Fruit fly (Drosophila melanogaster) whole organism, adult: ENCODE results near the gene CG45099.
A peak's percentile ranks its signal among the peaks of the same experiment; 100 is the strongest.

Experiments
- CG11617 ChIP-seq: fragments of 200-800 bp; sonication (Bioruptor generic); optimal IDR thresholded peaks from 2 replicates; lab custom pipeline; 2017; ENCODE audit warnings: mild to moderate bottlenecking, missing biosample characterization, missing genetic modification reagents, missing genetic modification characterization
- CG12768 ChIP-seq: fragments of 200-800 bp; sonication (Bioruptor generic); optimal IDR thresholded peaks from 2 replicates; lab custom pipeline; 2017; ENCODE audit warnings: missing biosample characterization, missing genetic modification characterization, mild to moderate bottlenecking, moderate library complexity, missing genetic modification reagents
- CG14711 ChIP-seq: fragments of 200-800 bp; sonication (Bioruptor generic); optimal IDR thresholded peaks from 2 replicates; lab custom pipeline; 2018; ENCODE audit warnings: missing biosample characterization, mild to moderate bottlenecking, missing genetic modification characterization, moderate library complexity
- CG1620 ChIP-seq: fragments of 200-800 bp; sonication (Bioruptor generic); optimal IDR thresholded peaks from 2 replicates; lab custom pipeline; 2016; ENCODE audit warnings: missing biosample characterization, missing genetic modification characterization
- CG33017 ChIP-seq: fragments of 200-800 bp; sonication (Bioruptor generic); optimal IDR thresholded peaks from 2 replicates; lab custom pipeline; 2018; ENCODE audit warnings: missing biosample characterization, mild to moderate bottlenecking, missing genetic modification characterization, moderate library complexity
- CG5204 ChIP-seq: fragments of 200-800 bp; sonication (Bioruptor generic); optimal IDR thresholded peaks from 2 replicates; lab custom pipeline; 2016; ENCODE audit warnings: missing biosample characterization, missing genetic modification characterization
- CG7045 ChIP-seq: fragments of 200-800 bp; sonication (Bioruptor generic); optimal IDR thresholded peaks from 2 replicates; lab custom pipeline; 2017; ENCODE audit warnings: missing biosample characterization, mild to moderate bottlenecking, missing genetic modification characterization
- CG7101 ChIP-seq: fragments of 200-800 bp; sonication (Bioruptor generic); optimal IDR thresholded peaks from 2 replicates; lab custom pipeline; 2018; ENCODE audit warnings: missing biosample characterization, mild to moderate bottlenecking, missing genetic modification characterization, moderate library complexity
- Clk ChIP-seq: fragments of 200-800 bp; sonication (Bioruptor generic); optimal IDR thresholded peaks from 2 replicates; lab custom pipeline; 2017; ENCODE audit warnings: missing biosample characterization, missing genetic modification characterization
- Crg-1 ChIP-seq: fragments of 200-800 bp; sonication (Bioruptor generic); optimal IDR thresholded peaks from 2 replicates; lab custom pipeline; 2016; ENCODE audit warnings: missing biosample characterization, missing genetic modification characterization
- Hr96 ChIP-seq: fragments of 200-800 bp; sonication (Bioruptor generic); optimal IDR thresholded peaks from 2 replicates; lab custom pipeline; 2016; ENCODE audit warnings: missing biosample characterization, missing genetic modification characterization
- Mnt ChIP-seq: fragments of 200-800 bp; sonication (Bioruptor generic); optimal IDR thresholded peaks from 2 replicates; lab custom pipeline; 2016; ENCODE audit warnings: missing biosample characterization, mild to moderate bottlenecking, missing genetic modification characterization
- bab1 ChIP-seq: fragments of 200-800 bp; sonication (Bioruptor generic); optimal IDR thresholded peaks from 3 replicates; lab custom pipeline; 2019; ENCODE audit warnings: missing biosample characterization, mild to moderate bottlenecking, missing genetic modification characterization, moderate library complexity
- cic ChIP-seq: fragments of 200-800 bp; sonication (Bioruptor generic); optimal IDR thresholded peaks from 2 replicates; lab custom pipeline; 2017; ENCODE audit warnings: missing biosample characterization, mild to moderate bottlenecking, missing genetic modification characterization, moderate library complexity
- cnc ChIP-seq, 2 experiments: fragments of >200 bp; optimal IDR thresholded peaks; 2 replicates each; lab custom pipeline; 2017
- kay ChIP-seq: fragments of 200-800 bp; sonication (Bioruptor generic); peaks from one replicate; lab custom pipeline; 2016; ENCODE audit warnings: missing biosample characterization, missing genetic modification characterization, borderline replicate concordance
- ovo ChIP-seq: fragments of 200-800 bp; sonication (Bioruptor generic); optimal IDR thresholded peaks from 2 replicates; lab custom pipeline; 2016; ENCODE audit warnings: missing biosample characterization, missing genetic modification characterization
- pad ChIP-seq: fragments of 200-800 bp; sonication (Bioruptor generic); optimal IDR thresholded peaks from 3 replicates; lab custom pipeline; 2017; ENCODE audit warnings: missing biosample characterization, missing genetic modification characterization, mild to moderate bottlenecking, moderate library complexity, missing genetic modification reagents
- tj ChIP-seq: fragments of 200-800 bp; sonication (Bioruptor generic); optimal IDR thresholded peaks from 3 replicates; lab custom pipeline; 2017; ENCODE audit warnings: missing biosample characterization, mild to moderate bottlenecking, missing genetic modification characterization, moderate library complexity
- toe ChIP-seq: fragments of 200-800 bp; sonication (Bioruptor generic); optimal IDR thresholded peaks from 2 replicates; lab custom pipeline; 2016; ENCODE audit warnings: missing biosample characterization, missing genetic modification characterization

CG45099 gene

dm6 chr3R:22034160-22034742 lies at the start of gene CG45099, which contains the start of the genes CG6015, pit and Fadd:
Gene CG45099, minus strand, starts transcription at chr3R:22034286.
Gene CG6015, minus strand, starts transcription at chr3R:22034286.
Gene pit, plus strand, starts transcription at chr3R:22034298.
Gene Fadd, plus strand, starts transcription at chr3R:22034455.
- TF ChIP-seq CG7101 (peak; percentile 17), cic (GFP tag; lab: Kevin White, UChicago) (peak; percentile 1), Hr96 (no peak), CG12768 (GFP tag; lab: Kevin White, UChicago) (no peak), Mnt (GFP tag; lab: Kevin White, UChicago) (peak; percentile 52), kay (GFP tag; lab: Kevin White, UChicago) (no peak), CG7045 (GFP tag; lab: Kevin White, UChicago) (no peak), bab1 (GFP tag; lab: Kevin White, UChicago) (peak; percentile 72), CG11617 (GFP tag; lab: Kevin White, UChicago) (peak; percentile 50), cnc (optimal IDR thresholded peaks at IDR 0.05; lab: Kevin White, UChicago) (no peak), CG1620 (GFP tag; lab: Kevin White, UChicago) (no peak)

- TF ChIP-seq CG5204 (GFP tag; lab: Kevin White, UChicago) (no peak), CG11617 (GFP tag; lab: Kevin White, UChicago) (no peak), ovo (GFP tag; lab: Kevin White, UChicago) (no peak), toe (GFP tag; lab: Kevin White, UChicago) (no peak), CG7101 (no peak), CG1620 (GFP tag; lab: Kevin White, UChicago) (no peak), CG12768 (GFP tag; lab: Kevin White, UChicago) (no peak), tj (GFP tag; lab: Kevin White, UChicago) (no peak), cic (GFP tag; lab: Kevin White, UChicago) (no peak), kay (GFP tag; lab: Kevin White, UChicago) (no peak), CG33017 (tag; lab: Kevin White, UChicago) (no peak), Crg-1 (GFP tag; lab: Kevin White, UChicago) (no peak)
These were observed 46.1 kb upstream of the CG45099 start, which contains the start of gene CG13408 for dm6 chr3R:22080161-22080560. Gene CG13408, plus strand, starts transcription at chr3R:22080382.

- TF ChIP-seq kay (GFP tag; lab: Kevin White, UChicago) (peak; percentile 72), CG1620 (GFP tag; lab: Kevin White, UChicago) (no peak)
These were observed 38.5 kb upstream of the CG45099 start for dm6 chr3R:22072553-22072952.

dm6 chr3R:22071628-22072027 lies 37.5 kb upstream of the CG45099 start:
- no peak for TF ChIP-seq Clk
- no peak for TF ChIP-seq CG1620 (GFP tag; lab: Kevin White, UChicago)
- no peak for TF ChIP-seq kay (GFP tag; lab: Kevin White, UChicago)
- no peak for TF ChIP-seq tj (GFP tag; lab: Kevin White, UChicago)
- no peak for TF ChIP-seq CG11617 (GFP tag; lab: Kevin White, UChicago)
- no peak for TF ChIP-seq CG12768 (GFP tag; lab: Kevin White, UChicago)
- TF ChIP-seq bab1 (GFP tag; lab: Kevin White, UChicago): no peak
- no peak for TF ChIP-seq CG14711
- TF ChIP-seq cic (GFP tag; lab: Kevin White, UChicago): no peak
- no peak for TF ChIP-seq toe (GFP tag; lab: Kevin White, UChicago)
- TF ChIP-seq Hr96: no peak
- no peak for TF ChIP-seq cnc (optimal IDR thresholded peaks at IDR 0.05; lab: Kevin White, UChicago)
- TF ChIP-seq Mnt (GFP tag; lab: Kevin White, UChicago): no peak
- no peak for TF ChIP-seq CG7101
- no peak for TF ChIP-seq ovo (GFP tag; lab: Kevin White, UChicago)
- no peak for TF ChIP-seq CG5204 (GFP tag; lab: Kevin White, UChicago)

- no peak for TF ChIP-seq CG1620 (GFP tag; lab: Kevin White, UChicago)
- no peak for TF ChIP-seq CG33017 (tag; lab: Kevin White, UChicago)
These were observed 33.1 kb upstream of the CG45099 start for dm6 chr3R:22067235-22067634.

dm6 chr3R:22066440-22066839 lies 32.4 kb upstream of the CG45099 start:
- no peak for TF ChIP-seq Mnt (GFP tag; lab: Kevin White, UChicago)
- no peak for TF ChIP-seq Crg-1 (GFP tag; lab: Kevin White, UChicago)
- no peak for TF ChIP-seq tj (GFP tag; lab: Kevin White, UChicago)
- no peak for TF ChIP-seq CG11617 (GFP tag; lab: Kevin White, UChicago)
- no peak for TF ChIP-seq CG14711
- TF ChIP-seq CG1620 (GFP tag; lab: Kevin White, UChicago): no peak
- no peak for TF ChIP-seq pad
- TF ChIP-seq cnc (optimal IDR thresholded peaks at IDR 0.05; lab: Kevin White, UChicago): no peak
- no peak for TF ChIP-seq toe (GFP tag; lab: Kevin White, UChicago)

- TF ChIP-seq kay (GFP tag; lab: Kevin White, UChicago) (peak; percentile 58), cic (GFP tag; lab: Kevin White, UChicago) (no peak)
These were observed 23.0 kb upstream of the CG45099 start for dm6 chr3R:22057083-22057482.
